Fruit fly (Drosophila melanogaster): Measurements from ENCODE around the gene Gr22a.

DNA sequence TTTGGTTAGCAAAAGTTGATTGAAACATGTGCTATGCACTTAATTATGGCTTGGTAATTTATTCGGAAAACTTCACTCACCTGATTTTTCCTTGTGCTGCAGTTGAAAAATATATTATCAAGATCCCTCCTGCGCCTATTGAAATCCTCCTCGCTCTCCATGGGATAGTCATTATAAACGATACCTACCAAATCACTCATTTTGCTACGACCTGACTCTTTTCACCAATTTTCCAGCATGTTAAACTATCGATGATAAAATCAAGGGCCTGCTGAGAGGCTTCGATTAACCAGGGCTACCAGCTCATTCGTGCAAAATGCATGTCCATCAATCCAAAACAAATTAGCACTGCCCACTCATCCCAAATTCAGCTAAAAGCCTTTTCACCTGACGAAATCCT is 35.9 kb downstream of the Gr22a start, which contains the start of gene CG17650:
- TF ChIP-seq CG12605 (GFP tag; IDR thresholded peaks at IDR 0.05): no peak
- no peak for TF ChIP-seq CG14655 (GFP tag; optimal IDR thresholded peaks at IDR 0.05)
- no peak for TF ChIP-seq Ets98B (GFP tag; IDR thresholded peaks at IDR 0.05)
- no peak for TF ChIP-seq D1 (tag; optimal IDR thresholded peaks at IDR 0.05)
- no peak for TF ChIP-seq Pif1A (GFP tag; optimal IDR thresholded peaks at IDR 0.05)
- no peak for TF ChIP-seq CG34367 (tag; optimal IDR thresholded peaks at IDR 0.05)
- no peak for TF ChIP-seq rn (GFP tag; IDR thresholded peaks at IDR 0.05)
- TF ChIP-seq CG15710 (tag; optimal IDR thresholded peaks at IDR 0.05): no peak
- TF ChIP-seq CG13204 (GFP tag; optimal IDR thresholded peaks at IDR 0.05): no peak
- no peak for TF ChIP-seq Pif1B (GFP tag; optimal IDR thresholded peaks at IDR 0.05)
- TF ChIP-seq fd96Ca (GFP tag; IDR thresholded peaks at IDR 0.05): no peak
- TF ChIP-seq CG4496 (GFP tag; IDR thresholded peaks at IDR 0.05): no peak
- TF ChIP-seq CG10348 (GFP tag; IDR thresholded peaks at IDR 0.05): no peak

Data from whole organism, pupa.